Fruit fly (Drosophila melanogaster) whole organism, embryonic: Measurements from ENCODE around the gene Ccdc58.

Experiments
- Adf1 ChIP-seq: fragments of 200-800 bp; sonication (Bioruptor generic); IDR thresholded peaks from 2 replicates; pipeline ENCODE4 v1.3.6; 2022; ENCODE audit warnings: missing biosample characterization, missing genetic modification characterization
- Antp ChIP-seq: fragments of 200-800 bp; sonication (Bioruptor generic); optimal IDR thresholded peaks from 3 replicates; lab custom pipeline; 2016; ENCODE audit warnings: missing biosample characterization, missing genetic modification characterization
- B-H1 ChIP-seq: fragments of 200-800 bp; sonication (Bioruptor generic); IDR thresholded peaks from 3 replicates; pipeline ENCODE4 v1.3.6; 2022; ENCODE audit warnings: missing biosample characterization, missing genetic modification characterization
- BEAF-32 ChIP-seq: fragments of 200-800 bp; sonication (Bioruptor generic); optimal IDR thresholded peaks from 3 replicates; lab custom pipeline; 2017; ENCODE audit warnings: missing biosample characterization, missing genetic modification characterization, mild to moderate bottlenecking, moderate library complexity, missing genetic modification reagents
- BtbVII ChIP-seq: fragments of 200-800 bp; sonication (Bioruptor generic); optimal IDR thresholded peaks from 3 replicates; lab custom pipeline; 2017; ENCODE audit warnings: missing biosample characterization, mild to moderate bottlenecking, missing genetic modification characterization
- CG11504 ChIP-seq: fragments of 200-800 bp; sonication (Bioruptor generic); optimal IDR thresholded peaks from 3 replicates; lab custom pipeline; 2019; ENCODE audit warnings: missing biosample characterization, mild to moderate bottlenecking, missing genetic modification characterization, moderate library complexity
- CG12219 ChIP-seq: fragments of 200-800 bp; sonication (Bioruptor generic); optimal IDR thresholded peaks from 3 replicates; lab custom pipeline; 2018; ENCODE audit warnings: missing biosample characterization, mild to moderate bottlenecking, missing genetic modification characterization
- CG12299 ChIP-seq: fragments of 200-800 bp; sonication (Bioruptor generic); optimal IDR thresholded peaks from 2 replicates; lab custom pipeline; 2018; ENCODE audit warnings: missing biosample characterization, mild to moderate bottlenecking, missing genetic modification characterization
- CG1233 ChIP-seq: fragments of 200-800 bp; sonication (Bioruptor generic); optimal IDR thresholded peaks from 4 replicates; lab custom pipeline; 2018; ENCODE audit warnings: missing biosample characterization, mild to moderate bottlenecking, missing genetic modification characterization
- CG13624 ChIP-seq: fragments of 200-800 bp; sonication (Bioruptor generic); optimal IDR thresholded peaks from 2 replicates; lab custom pipeline; 2016; ENCODE audit warnings: missing biosample characterization, missing genetic modification characterization
- CG13894 ChIP-seq: fragments of 200-800 bp; sonication (Bioruptor generic); optimal IDR thresholded peaks from 3 replicates; lab custom pipeline; 2018; ENCODE audit warnings: missing biosample characterization, mild to moderate bottlenecking, missing genetic modification characterization, moderate library complexity
- CG1832 ChIP-seq: fragments of 200-800 bp; sonication (Bioruptor generic); optimal IDR thresholded peaks from 2 replicates; lab custom pipeline; 2017; ENCODE audit warnings: missing biosample characterization, mild to moderate bottlenecking, missing genetic modification characterization, inconsistent platforms
- CG2120 ChIP-seq: fragments of 200-800 bp; sonication (Bioruptor generic); optimal IDR thresholded peaks from 3 replicates; lab custom pipeline; 2016; ENCODE audit warnings: missing biosample characterization, missing genetic modification characterization
- CG3163 ChIP-seq: fragments of 200-800 bp; sonication (Bioruptor generic); optimal IDR thresholded peaks from 3 replicates; lab custom pipeline; 2016; ENCODE audit warnings: missing biosample characterization, missing genetic modification characterization
- CG32532 ChIP-seq: fragments of 200-800 bp; sonication (Bioruptor generic); IDR thresholded peaks from 2 replicates; pipeline ENCODE4 v1.3.6; 2022; ENCODE audit warnings: missing biosample characterization, missing genetic modification characterization
- CG32772 ChIP-seq: fragments of 200-800 bp; sonication (Bioruptor generic); IDR thresholded peaks from 2 replicates; pipeline ENCODE4 v1.3.6; 2022; ENCODE audit warnings: missing biosample characterization, missing genetic modification characterization
- CG34376 ChIP-seq: fragments of 200-800 bp; sonication (Bioruptor generic); optimal IDR thresholded peaks from 2 replicates; lab custom pipeline; 2018; ENCODE audit warnings: missing biosample characterization, mild to moderate bottlenecking, missing genetic modification characterization
- CG6683 ChIP-seq: fragments of 200-800 bp; sonication (Bioruptor generic); optimal IDR thresholded peaks from 2 replicates; lab custom pipeline; 2017; ENCODE audit warnings: missing biosample characterization, mild to moderate bottlenecking, missing genetic modification characterization, missing genetic modification reagents
- CG7357 ChIP-seq: fragments of 200-800 bp; sonication (Bioruptor generic); IDR thresholded peaks from 3 replicates; pipeline ENCODE4 v1.3.6; 2022; ENCODE audit warnings: missing biosample characterization, missing genetic modification characterization
- CG7839 ChIP-seq: fragments of 200-800 bp; sonication (Bioruptor generic); optimal IDR thresholded peaks from 3 replicates; lab custom pipeline; 2018; ENCODE audit warnings: missing biosample characterization, mild to moderate bottlenecking, missing genetic modification characterization, moderate library complexity
- CG7928 ChIP-seq: fragments of 200-800 bp; sonication (Bioruptor generic); optimal IDR thresholded peaks from 2 replicates; lab custom pipeline; 2017; ENCODE audit warnings: missing biosample characterization, mild to moderate bottlenecking, missing genetic modification characterization
- CG8944 ChIP-seq: fragments of 200-800 bp; sonication (Bioruptor generic); optimal IDR thresholded peaks from 3 replicates; lab custom pipeline; 2016; ENCODE audit warnings: missing biosample characterization, missing genetic modification characterization
- CG9797 ChIP-seq: fragments of 200-800 bp; sonication (Bioruptor generic); optimal IDR thresholded peaks from 3 replicates; lab custom pipeline; 2018; ENCODE audit warnings: missing biosample characterization, mild to moderate bottlenecking, missing genetic modification characterization
- Elba2 ChIP-seq: fragments of 200-800 bp; sonication (Bioruptor generic); optimal IDR thresholded peaks from 3 replicates; lab custom pipeline; 2016; ENCODE audit warnings: missing biosample characterization, missing genetic modification characterization
- Hand ChIP-seq: fragments of 200-800 bp; sonication (Bioruptor generic); optimal IDR thresholded peaks from 2 replicates; lab custom pipeline; 2017; ENCODE audit warnings: mild to moderate bottlenecking, missing biosample characterization, missing genetic modification reagents, missing genetic modification characterization
- Hr39 ChIP-seq: fragments of >200 bp; optimal IDR thresholded peaks from 2 replicates; lab custom pipeline; 2017
- Jarid2 ChIP-seq: fragments of 200-800 bp; sonication (Bioruptor generic); optimal IDR thresholded peaks from 3 replicates; lab custom pipeline; 2017; ENCODE audit warnings: mild to moderate bottlenecking, missing biosample characterization, missing genetic modification reagents, missing genetic modification characterization
- Kr ChIP-seq: fragments of 200-800 bp; sonication (Bioruptor generic); optimal IDR thresholded peaks from 2 replicates; lab custom pipeline; 2017; ENCODE audit warnings: missing biosample characterization, mild to moderate bottlenecking, missing genetic modification characterization
- Meics ChIP-seq: fragments of 200-800 bp; sonication (Bioruptor generic); optimal IDR thresholded peaks from 2 replicates; lab custom pipeline; 2017; ENCODE audit warnings: missing biosample characterization, mild to moderate bottlenecking, missing genetic modification characterization
- Rx ChIP-seq: fragments of 200-800 bp; sonication (Bioruptor generic); IDR thresholded peaks from 2 replicates; pipeline ENCODE4 v1.3.6; 2022; ENCODE audit warnings: missing biosample characterization, missing genetic modification characterization
- Sry-β ChIP-seq: fragments of 200-800 bp; sonication (Bioruptor generic); optimal IDR thresholded peaks from 2 replicates; lab custom pipeline; 2018; ENCODE audit warnings: missing biosample characterization, mild to moderate bottlenecking, missing genetic modification characterization, moderate library complexity
- Ssrp ChIP-seq: fragments of 200-800 bp; sonication (Bioruptor generic); optimal IDR thresholded peaks from 2 replicates; lab custom pipeline; 2018; ENCODE audit warnings: missing biosample characterization, mild to moderate bottlenecking, missing genetic modification characterization, moderate library complexity
- crp ChIP-seq, 2 experiments: fragments of 200-800 bp; sonication (Bioruptor generic); optimal IDR thresholded peaks; 2 replicates in 1 of 2; 3 replicates in 1 of 2; lab custom pipeline; 2017; ENCODE audit warnings: missing biosample characterization in 2 of 2, missing genetic modification characterization in 2 of 2, mild to moderate bottlenecking in 1 of 2, moderate library complexity in 1 of 2
- danr ChIP-seq: fragments of 200-800 bp; sonication (Bioruptor generic); IDR thresholded peaks from 2 replicates; pipeline ENCODE4 v1.3.6; 2022; ENCODE audit warnings: missing biosample characterization, missing genetic modification characterization
- gem ChIP-seq: fragments of 200-800 bp; sonication (Bioruptor generic); optimal IDR thresholded peaks from 2 replicates; lab custom pipeline; 2019; ENCODE audit warnings: missing biosample characterization, mild to moderate bottlenecking, missing genetic modification characterization, moderate library complexity
- gfzf ChIP-seq: fragments of 200-800 bp; sonication (Bioruptor generic); optimal IDR thresholded peaks from 2 replicates; lab custom pipeline; 2016; ENCODE audit warnings: missing biosample characterization, mild to moderate bottlenecking, missing genetic modification characterization, moderate library complexity
- gro ChIP-seq: fragments of 200-800 bp; sonication (Bioruptor generic); optimal IDR thresholded peaks from 2 replicates; lab custom pipeline; 2016; ENCODE audit warnings: missing biosample characterization, missing genetic modification characterization
- hbn ChIP-seq: fragments of 200-800 bp; sonication (Bioruptor generic); IDR thresholded peaks from 2 replicates; pipeline ENCODE4 v1.3.6; 2022; ENCODE audit warnings: missing biosample characterization, missing genetic modification characterization; ENCODE audit not compliant: partially characterized antibody
- her ChIP-seq: fragments of 200-800 bp; sonication (Bioruptor generic); optimal IDR thresholded peaks from 2 replicates; lab custom pipeline; 2016; ENCODE audit warnings: missing biosample characterization, missing genetic modification characterization
- ind ChIP-seq: fragments of 200-800 bp; sonication (Bioruptor generic); optimal IDR thresholded peaks from 3 replicates; lab custom pipeline; 2016; ENCODE audit warnings: missing biosample characterization, missing genetic modification characterization
- jumu ChIP-seq: fragments of 200-800 bp; sonication (Bioruptor generic); optimal IDR thresholded peaks from 3 replicates; lab custom pipeline; 2016; ENCODE audit warnings: missing biosample characterization, missing genetic modification characterization
- klu ChIP-seq: fragments of 200-800 bp; sonication (Bioruptor generic); IDR thresholded peaks from 2 replicates; pipeline ENCODE4 v1.3.6; 2022; ENCODE audit warnings: missing biosample characterization, missing genetic modification characterization
- lmd ChIP-seq: fragments of 200-800 bp; sonication (Bioruptor generic); IDR thresholded peaks from 2 replicates; pipeline ENCODE4 v1.3.6; 2022; ENCODE audit warnings: missing biosample characterization, missing genetic modification characterization
- pros ChIP-seq: fragments of 200-800 bp; sonication (Bioruptor generic); optimal IDR thresholded peaks from 3 replicates; lab custom pipeline; 2019; ENCODE audit warnings: missing biosample characterization, mild to moderate bottlenecking, missing genetic modification characterization, moderate library complexity
- seq ChIP-seq: fragments of 200-800 bp; sonication (Bioruptor generic); IDR thresholded peaks from 2 replicates; pipeline ENCODE4 v1.3.6; 2022; ENCODE audit warnings: missing biosample characterization, missing genetic modification characterization
- slp2 ChIP-seq: fragments of 200-800 bp; sonication (Bioruptor generic); optimal IDR thresholded peaks from 2 replicates; lab custom pipeline; 2016; ENCODE audit warnings: missing biosample characterization, missing genetic modification characterization
- stc ChIP-seq: fragments of 200-800 bp; sonication (Bioruptor generic); IDR thresholded peaks from 2 replicates; pipeline ENCODE4 v1.3.6; 2022; ENCODE audit warnings: missing biosample characterization, missing genetic modification characterization
- toy ChIP-seq: fragments of 200-800 bp; sonication (Bioruptor generic); IDR thresholded peaks from 2 replicates; pipeline ENCODE4 v1.3.6; 2022; ENCODE audit warnings: missing biosample characterization, missing genetic modification characterization
- tx ChIP-seq: fragments of 200-800 bp; sonication (Bioruptor generic); optimal IDR thresholded peaks from 2 replicates; lab custom pipeline; 2016; ENCODE audit warnings: missing biosample characterization, missing genetic modification characterization
- zf30C ChIP-seq: fragments of 200-800 bp; sonication (Bioruptor generic); optimal IDR thresholded peaks from 3 replicates; lab custom pipeline; 2018; ENCODE audit warnings: missing biosample characterization, mild to moderate bottlenecking, missing genetic modification characterization

Ccdc58 gene

DNA sequence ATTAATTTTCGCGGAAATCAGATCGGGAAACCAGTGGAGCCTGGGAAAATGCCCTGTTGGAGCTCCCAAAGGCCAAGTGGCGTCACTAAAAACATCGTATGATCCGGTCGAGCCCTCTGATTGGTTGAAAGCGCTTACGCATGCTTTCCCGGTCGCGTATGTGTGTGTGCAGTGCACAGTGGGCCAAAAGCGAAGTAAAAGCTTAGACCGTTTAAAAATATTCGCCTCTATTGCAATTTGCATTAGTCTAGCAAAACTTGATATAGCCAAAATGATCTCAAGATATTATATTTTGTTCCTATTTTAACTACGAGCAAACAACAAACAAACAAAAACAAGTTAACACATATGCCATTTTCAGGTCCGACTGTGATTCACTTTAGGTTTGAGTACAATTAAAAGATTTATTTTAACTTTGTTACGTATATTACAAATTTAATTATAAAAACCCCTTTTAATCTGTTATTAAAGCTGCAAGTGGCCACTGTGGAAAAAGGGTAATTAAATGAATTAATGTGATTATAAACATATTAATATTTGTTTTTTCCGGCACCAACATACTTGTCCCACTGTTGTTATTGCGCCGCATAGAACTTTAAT, 10.7 kb upstream of the Ccdc58 start (continued):
- peak; percentile 68 for TF ChIP-seq tx
- TF ChIP-seq Jarid2 (GFP tag; lab: Kevin White, UChicago) = peak; percentile 61
- TF ChIP-seq CG7357 (GFP tag; lab: Robert Waterston, UW) = peak; percentile 55; the same call in 1 of the 3 replicates
- peak; percentile 92 for TF ChIP-seq CG34376
- peak; percentile 91 for TF ChIP-seq CG7839 (tag; lab: Kevin White, UChicago)
- peak; percentile 73 for TF ChIP-seq slp2
- TF ChIP-seq pros (GFP tag; lab: Kevin White, UChicago) = peak; percentile 51
- TF ChIP-seq BtbVII (GFP tag; lab: Kevin White, UChicago) = peak; percentile 93
- TF ChIP-seq Meics (GFP tag; lab: Kevin White, UChicago) = peak; percentile 94
- TF ChIP-seq gro = peak; percentile 39
- peak; percentile 3 for TF ChIP-seq CG7928 (GFP tag; lab: Kevin White, UChicago)
- TF ChIP-seq hbn (GFP tag; lab: Robert Waterston, UW) = no peak
- TF ChIP-seq jumu (GFP tag; lab: Kevin White, UChicago) = peak; percentile 65
- TF ChIP-seq gfzf (GFP tag; lab: Kevin White, UChicago) = no peak
- no peak for TF ChIP-seq danr (GFP tag; lab: Robert Waterston, UW)
- TF ChIP-seq Ssrp (tag; lab: Kevin White, UChicago) = peak; percentile 83
- peak; percentile 81 for TF ChIP-seq CG12219 (GFP tag; lab: Kevin White, UChicago)
- peak; percentile 83 for TF ChIP-seq CG1233
- TF ChIP-seq zf30C = no peak
- peak; percentile 72 for TF ChIP-seq lmd (GFP tag; lab: Robert Waterston, UW)
- TF ChIP-seq seq (GFP tag; lab: Robert Waterston, UW) = peak; percentile 76
- TF ChIP-seq BEAF-32 (GFP tag; lab: Kevin White, UChicago) = no peak
- peak; percentile 56 for TF ChIP-seq Adf1 (GFP tag; lab: Robert Waterston, UW)
- peak; percentile 66 for TF ChIP-seq CG6683 (GFP tag; lab: Kevin White, UChicago)
- TF ChIP-seq B-H1 (GFP tag; lab: Robert Waterston, UW) = peak; percentile 57; the same call in 2 of the 3 replicates
- peak; percentile 85 for TF ChIP-seq CG13624 (GFP tag; lab: Kevin White, UChicago)
- TF ChIP-seq crp (GFP tag; optimal IDR thresholded peaks at IDR 0.05; lab: Kevin White, UChicago) = no peak
- no peak for TF ChIP-seq CG9797 (GFP tag; lab: Kevin White, UChicago)
- TF ChIP-seq klu (GFP tag; lab: Robert Waterston, UW) = peak; percentile 56; the same call in 1 of the 2 replicates
- peak; percentile 91 for TF ChIP-seq Hand
- TF ChIP-seq CG2120 (GFP tag; lab: Kevin White, UChicago) = peak; percentile 90
- 0 out of 2 replicates have a peak, but pooled peaks have one; percentile 54 for TF ChIP-seq toy (GFP tag; lab: Robert Waterston, UW)
- TF ChIP-seq CG12299 (tag; lab: Kevin White, UChicago) = peak; percentile 80
- no peak for TF ChIP-seq Elba2 (GFP tag; lab: Kevin White, UChicago)
- peak; percentile 73 for TF ChIP-seq her (GFP tag; lab: Kevin White, UChicago)
- peak; percentile 81 for TF ChIP-seq ind (GFP tag; lab: Kevin White, UChicago)
- TF ChIP-seq CG1832 (GFP tag; lab: Kevin White, UChicago) = no peak
- peak; percentile 30 for TF ChIP-seq Sry-β (GFP tag; lab: Kevin White, UChicago)
- no peak for TF ChIP-seq CG3163 (GFP tag; lab: Kevin White, UChicago)
- peak; percentile 61; the same call in 1 of the 2 replicates for TF ChIP-seq CG32772 (GFP tag; lab: Robert Waterston, UW)
- peak; percentile 76 for TF ChIP-seq Antp (GFP tag; lab: Kevin White, UChicago)
- no peak for TF ChIP-seq Kr (GFP tag; lab: Kevin White, UChicago)
- TF ChIP-seq CG8944 (GFP tag; lab: Kevin White, UChicago) = peak; percentile 47
- TF ChIP-seq CG32532 (GFP tag; lab: Robert Waterston, UW) = peak; percentile 83
- TF ChIP-seq Rx (GFP tag; lab: Robert Waterston, UW) = peak; percentile 7; the same call in 1 of the 2 replicates
- peak; percentile 91 for TF ChIP-seq gem
- peak; percentile 64 for TF ChIP-seq stc (GFP tag; lab: Robert Waterston, UW)
- peak; percentile 90 for TF ChIP-seq CG11504
- no peak for TF ChIP-seq CG13894
- no peak for TF ChIP-seq Hr39 (lab: Kevin White, UChicago)
